Worm (Caenorhabditis elegans): ENCODE data around the gene R166.3.

ce11 chrII:10550173-10550572 is 11.0 kb upstream of the R166.3 start:
- TF ChIP-seq ref-1 (GFP tag; conservative IDR thresholded peaks at IDR 0.05) (no peak), cog-1 (tag; optimal IDR thresholded peaks at IDR 0.05) (no peak)
